Worm (Caenorhabditis elegans): ENCODE results near the gene K12H4.3.

Gene K12H4.3

DNA sequence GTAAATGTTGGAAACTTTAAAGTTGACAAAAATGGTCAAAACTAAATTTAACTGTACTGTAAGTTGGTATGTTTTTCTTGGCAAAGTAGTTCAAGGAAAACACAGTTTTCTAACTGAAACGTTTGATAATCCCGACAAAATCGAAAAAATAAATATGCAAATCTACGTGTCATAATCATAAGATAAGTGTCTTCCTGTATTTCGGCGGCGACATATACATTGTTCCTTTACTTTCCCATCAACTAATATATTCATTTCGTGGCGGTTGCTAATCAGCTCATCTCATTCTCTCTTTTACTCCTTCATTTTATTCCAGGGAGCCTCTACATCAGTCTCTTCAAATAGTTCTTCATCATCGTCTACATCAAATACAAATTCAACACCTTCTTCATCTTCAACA, 22.0 kb downstream of the K12H4.3 start:
- no peak for TF ChIP-seq snpc-4 (tag; optimal IDR thresholded peaks at IDR 0.05)
- TF ChIP-seq hlh-11 (tag; optimal IDR thresholded peaks at IDR 0.05), result no peak
- peak; percentile 93 for TF ChIP-seq aha-1 (tag)
- no peak for TF ChIP-seq set-16 (GFP tag; IDR thresholded peaks at IDR 0.05)
- TF ChIP-seq pqm-1 (tag; optimal IDR thresholded peaks at IDR 0.05), result no peak
- TF ChIP-seq rbr-2 (tag; optimal IDR thresholded peaks at IDR 0.05), result no peak

DNA sequence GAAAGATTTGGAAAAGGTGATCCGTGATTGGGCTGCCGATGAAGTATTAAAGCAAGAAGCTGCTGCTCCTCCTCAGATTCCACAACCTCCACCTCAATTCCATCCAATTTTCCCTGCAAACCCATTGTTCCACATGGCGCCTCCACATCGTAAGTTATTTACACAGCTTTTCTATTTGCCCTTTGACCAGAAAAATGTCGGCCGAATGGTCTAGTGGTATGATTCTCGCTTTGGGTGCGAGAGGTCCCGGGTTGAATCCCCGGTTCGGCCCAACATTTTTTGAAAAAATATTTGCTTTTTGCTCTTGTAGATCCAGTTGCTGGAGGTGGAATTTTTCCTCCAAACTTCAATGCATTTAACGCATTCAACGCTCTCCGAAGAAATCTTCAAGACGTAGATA, 23.4 kb downstream of the K12H4.3 start:
- TF ChIP-seq F49E8.2 (tag; optimal IDR thresholded peaks at IDR 0.05; ENCODE audit: borderline replicate concordance), result no peak
- TF ChIP-seq lin-13 (GFP tag; optimal IDR thresholded peaks at IDR 0.05), result no peak
- TF ChIP-seq F26F4.8 (GFP tag; conservative IDR thresholded peaks at IDR 0.05), result peak; percentile 71; the same call in 1 of the 2 replicates
- no peak for TF ChIP-seq ceh-20 (GFP tag; IDR thresholded peaks at IDR 0.05)
- TF ChIP-seq D1046.2 (GFP tag; IDR thresholded peaks at IDR 0.05), result 0 out of 2 replicates have a peak, but pooled peaks have one; percentile 53
- TF ChIP-seq arid-1 (GFP tag; conservative IDR thresholded peaks at IDR 0.05), result 0 out of 2 replicates have a peak, but pooled peaks have one; percentile 23
- peak; percentile 38; the same call in 1 of the 2 replicates for TF ChIP-seq vab-7 (GFP tag; IDR thresholded peaks at IDR 0.05)
- TF ChIP-seq hlh-30 (tag; optimal IDR thresholded peaks at IDR 0.05; ENCODE audit: insufficient read depth), result no peak
- 0 out of 2 replicates have a peak, but pooled peaks have one; percentile 41 for TF ChIP-seq Y105C5A.15 (GFP tag; IDR thresholded peaks at IDR 0.05)
- no peak for TF ChIP-seq lir-3 (tag; optimal IDR thresholded peaks at IDR 0.05)
- TF ChIP-seq madf-5 (GFP tag; IDR thresholded peaks at IDR 0.05), result 0 out of 4 replicates have a peak, but pooled peaks have one; percentile 10 to 15
- TF ChIP-seq dpl-1 (GFP tag; optimal IDR thresholded peaks at IDR 0.05), result no peak
- peak; percentile 55 for TF ChIP-seq mes-2 (tag; optimal IDR thresholded peaks at IDR 0.05; ENCODE audit: poor library complexity, severe bottlenecking)
- no peak for TF ChIP-seq Y5F2A.4 (GFP tag; optimal IDR thresholded peaks at IDR 0.05)
- TF ChIP-seq Y48G9A.11 (GFP tag; IDR thresholded peaks at IDR 0.05), result 0 out of 2 replicates have a peak, but pooled peaks have one; percentile 28
- no peak for TF ChIP-seq egl-27 (tag; optimal IDR thresholded peaks at IDR 0.05)
- no peak for TF ChIP-seq zip-2 (tag; optimal IDR thresholded peaks at IDR 0.05)
- TF ChIP-seq T20F7.1 (GFP tag; optimal IDR thresholded peaks at IDR 0.05), result no peak
- TF ChIP-seq pha-4 (GFP tag; IDR thresholded peaks at IDR 0.05), result no peak
- no peak for TF ChIP-seq pha-4 (tag; optimal IDR thresholded peaks at IDR 0.05)
- peak; percentile 14 for TF ChIP-seq duxl-1 (tag; optimal IDR thresholded peaks at IDR 0.05; ENCODE audit: poor library complexity)
- no peak for TF ChIP-seq ceh-44 (GFP tag; IDR thresholded peaks at IDR 0.05)
- TF ChIP-seq nhr-6 (tag; optimal IDR thresholded peaks at IDR 0.05), result no peak
- peak; percentile 48; the same call in 1 of the 2 replicates for TF ChIP-seq egl-43 (GFP tag; IDR thresholded peaks at IDR 0.05)
- peak; percentile 39 for TF ChIP-seq snpc-4 (tag; optimal IDR thresholded peaks at IDR 0.05)
- peak in 1 of 2 experiments; percentile 95 for TF ChIP-seq unc-62 (GFP tag; optimal IDR thresholded peaks at IDR 0.05 in 1 of 2)
- no peak for TF ChIP-seq unc-62 (tag; optimal IDR thresholded peaks at IDR 0.05)
- no peak for TF ChIP-seq mxl-3 (GFP tag; optimal IDR thresholded peaks at IDR 0.05)
- TF ChIP-seq lim-7 (GFP tag; IDR thresholded peaks at IDR 0.05), result peak; percentile 50; the same call in 1 of the 2 replicates
- no peak for TF ChIP-seq spr-3 (GFP tag; optimal IDR thresholded peaks at IDR 0.05)
- TF ChIP-seq dmd-8 (GFP tag; IDR thresholded peaks at IDR 0.05), result 0 out of 2 replicates have a peak, but pooled peaks have one; percentile 57
- TF ChIP-seq hlh-11 (tag; optimal IDR thresholded peaks at IDR 0.05), result no peak
- no peak for TF ChIP-seq hif-1 (tag; optimal IDR thresholded peaks at IDR 0.05)

DNA sequence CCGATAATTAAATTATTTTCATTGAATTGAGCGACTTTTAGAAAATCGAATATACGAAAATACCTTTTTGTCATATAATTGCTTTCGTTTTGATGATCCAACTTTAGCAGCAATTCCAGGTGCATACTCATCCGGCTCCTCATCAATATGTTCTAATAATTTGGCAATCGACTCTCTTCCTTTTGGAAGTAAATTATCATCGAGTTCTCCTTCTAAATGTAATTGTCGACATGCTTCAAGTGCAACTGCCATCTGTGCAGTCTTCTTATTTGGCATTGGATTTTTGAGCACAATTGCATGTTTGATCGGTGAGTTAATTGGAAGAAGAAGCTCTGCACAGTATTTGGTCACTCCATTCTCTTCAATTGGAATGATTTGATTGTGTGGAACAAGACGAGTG, 31.3 kb downstream of the K12H4.3 start:
- no peak for TF ChIP-seq spr-3 (GFP tag; optimal IDR thresholded peaks at IDR 0.05)
- TF ChIP-seq unc-62 (GFP tag; optimal IDR thresholded peaks at IDR 0.05 in 1 of 2), result peak in 1 of 2 experiments; percentile 97
- no peak for TF ChIP-seq unc-62 (tag; optimal IDR thresholded peaks at IDR 0.05)
- no peak for TF ChIP-seq egl-43 (GFP tag; IDR thresholded peaks at IDR 0.05)
